Worm (Caenorhabditis elegans): ENCODE measurements around the gene F56B3.11.
"Not testable (repeated sequence)": the region's sequence is repeated elsewhere in the genome, so short reads cannot be mapped to it uniquely, and the experiment has no call there.

F56B3.11 gene

DNA sequence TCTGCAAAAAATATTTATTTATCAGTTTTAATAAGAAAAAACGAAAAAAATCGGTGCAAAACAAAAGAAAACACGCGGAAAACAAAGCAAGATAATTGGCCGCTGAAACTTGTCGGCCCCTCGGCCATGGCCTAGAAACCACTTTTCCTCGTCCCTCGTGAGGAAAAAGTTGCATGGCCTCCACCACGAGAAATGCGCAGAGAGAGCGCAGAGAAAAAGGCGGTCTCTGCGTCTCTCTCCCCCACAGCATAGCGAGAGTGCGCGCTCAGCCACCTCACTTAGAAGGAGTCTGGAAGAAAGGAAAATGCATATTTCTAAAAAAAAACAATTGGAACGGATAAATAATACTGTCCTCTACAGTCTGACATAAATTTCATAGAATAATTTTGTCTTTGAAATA is 17.0 kb upstream of the F56B3.11 start:
- TF ChIP-seq hmg-1.1 (GFP tag; IDR thresholded peaks at IDR 0.05) = peak; percentile 85
- peak; percentile 58; the same call in 1 of the 2 replicates for TF ChIP-seq arid-1 (GFP tag; conservative IDR thresholded peaks at IDR 0.05)
- TF ChIP-seq unc-130 (GFP tag; optimal IDR thresholded peaks at IDR 0.05) = peak; percentile 0
- peak; percentile 3 for TF ChIP-seq rbr-2 (tag; optimal IDR thresholded peaks at IDR 0.05)
- peak; percentile 63 for TF ChIP-seq egl-43 (GFP tag; IDR thresholded peaks at IDR 0.05)
- peak; percentile 32; the same call in 1 of the 2 replicates for TF ChIP-seq Y48G9A.11 (GFP tag; IDR thresholded peaks at IDR 0.05)
- TF ChIP-seq set-16 (GFP tag; IDR thresholded peaks at IDR 0.05) = peak; percentile 76
- TF ChIP-seq dmd-6 (GFP tag; IDR thresholded peaks at IDR 0.05) = peak; percentile 61
- peak; percentile 64; the same call in 1 of the 2 replicates for TF ChIP-seq T26A8.4 (GFP tag; IDR thresholded peaks at IDR 0.05)
- peak; percentile 37; the same call in 1 of the 2 replicates for TF ChIP-seq pha-4 (GFP tag; IDR thresholded peaks at IDR 0.05)
- TF ChIP-seq pha-4 (tag; optimal IDR thresholded peaks at IDR 0.05) = not testable (repeated sequence)
- peak; percentile 42; the same call in 1 of the 2 replicates for TF ChIP-seq vab-7 (GFP tag; IDR thresholded peaks at IDR 0.05)
- 0 out of 2 replicates have a peak, but pooled peaks have one; percentile 42 for TF ChIP-seq mdt-29 (GFP tag; IDR thresholded peaks at IDR 0.05)
- peak; percentile 88 for TF ChIP-seq lin-38 (GFP tag; IDR thresholded peaks at IDR 0.05)
- 0 out of 2 replicates have a peak, but pooled peaks have one; percentile 40 for TF ChIP-seq madf-9 (GFP tag; conservative IDR thresholded peaks at IDR 0.05)
- TF ChIP-seq mes-2 (tag; optimal IDR thresholded peaks at IDR 0.05; ENCODE audit: poor library complexity, severe bottlenecking) = peak; percentile 84
- TF ChIP-seq ceh-20 (GFP tag; IDR thresholded peaks at IDR 0.05) = 0 out of 2 replicates have a peak, but pooled peaks have one; percentile 15
- peak; percentile 8 for TF ChIP-seq hlh-11 (tag; optimal IDR thresholded peaks at IDR 0.05)

DNA sequence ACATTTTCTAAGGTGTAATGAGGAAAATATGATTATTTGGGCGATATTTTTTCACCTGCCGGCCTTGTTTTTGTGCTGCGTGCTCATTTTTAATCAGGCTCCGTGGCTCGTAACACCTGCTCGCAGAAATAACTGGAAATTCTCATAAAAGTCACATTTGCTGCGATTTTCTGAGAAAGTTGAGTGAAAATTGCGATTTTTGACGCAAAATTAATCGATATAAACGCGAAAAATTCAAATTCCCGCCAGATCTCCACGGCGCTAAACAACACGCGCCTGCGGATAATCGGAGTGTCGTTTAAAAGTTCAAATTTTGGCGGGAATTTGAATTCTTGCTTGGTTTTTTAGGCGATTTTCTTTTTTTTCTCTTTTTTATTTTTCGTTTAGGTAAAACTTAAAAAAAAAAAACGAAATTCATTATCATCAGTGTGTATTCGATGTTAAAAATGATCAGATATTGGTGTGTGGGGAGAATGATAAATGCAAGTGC is 10.7 kb upstream of the F56B3.11 start, which contains the start of gene Y55F3BL.6:
TSS of gene Y55F3BL.6 (minus strand) at position 51 of the 490 bp plus-strand sequence.
- TF ChIP-seq ZK546.5 (tag; optimal IDR thresholded peaks at IDR 0.05) (no peak), lim-7 (GFP tag; IDR thresholded peaks at IDR 0.05) (no peak), ztf-11 (tag; optimal IDR thresholded peaks at IDR 0.05) (no peak), set-16 (GFP tag; IDR thresholded peaks at IDR 0.05) (no peak), nhr-48 (tag; optimal IDR thresholded peaks at IDR 0.05) (no peak), pqm-1 (tag; optimal IDR thresholded peaks at IDR 0.05) (no peak), T20F7.1 (GFP tag; optimal IDR thresholded peaks at IDR 0.05) (peak; percentile 21), duxl-1 (tag; optimal IDR thresholded peaks at IDR 0.05; ENCODE audit: poor library complexity) (no peak), Y48G9A.11 (GFP tag; IDR thresholded peaks at IDR 0.05) (peak; percentile 96), lin-38 (GFP tag; IDR thresholded peaks at IDR 0.05) (peak; percentile 17; the same call in 1 of the 2 replicates)

DNA sequence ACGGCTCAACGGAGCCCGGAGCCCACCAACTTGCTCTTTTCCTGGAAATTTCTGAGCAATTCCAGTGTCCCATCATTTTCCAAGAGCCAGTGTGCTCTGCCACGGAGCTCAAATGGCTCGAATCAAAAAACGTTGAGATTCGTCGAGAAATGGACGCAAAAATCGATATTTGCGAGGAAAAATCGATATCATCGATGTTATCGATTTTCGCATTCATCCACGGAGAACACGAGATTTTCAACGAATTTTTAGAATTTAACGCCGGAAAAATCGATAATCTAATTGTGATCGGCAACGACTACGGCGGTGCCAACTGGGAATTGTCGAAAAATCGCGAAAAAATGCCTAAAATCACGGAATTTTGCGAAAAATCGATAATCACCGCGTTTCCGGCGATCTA is 9.3 kb upstream of the F56B3.11 start:
- TF ChIP-seq nhr-11 (tag; optimal IDR thresholded peaks at IDR 0.05) = no peak
- peak in 1 of 2 experiments; percentile 82 for TF ChIP-seq unc-62 (GFP tag; optimal IDR thresholded peaks at IDR 0.05 in 1 of 2)
- TF ChIP-seq unc-62 (tag; optimal IDR thresholded peaks at IDR 0.05) = no peak
- peak; percentile 89 for TF ChIP-seq ceh-28 (tag; optimal IDR thresholded peaks at IDR 0.05)

DNA sequence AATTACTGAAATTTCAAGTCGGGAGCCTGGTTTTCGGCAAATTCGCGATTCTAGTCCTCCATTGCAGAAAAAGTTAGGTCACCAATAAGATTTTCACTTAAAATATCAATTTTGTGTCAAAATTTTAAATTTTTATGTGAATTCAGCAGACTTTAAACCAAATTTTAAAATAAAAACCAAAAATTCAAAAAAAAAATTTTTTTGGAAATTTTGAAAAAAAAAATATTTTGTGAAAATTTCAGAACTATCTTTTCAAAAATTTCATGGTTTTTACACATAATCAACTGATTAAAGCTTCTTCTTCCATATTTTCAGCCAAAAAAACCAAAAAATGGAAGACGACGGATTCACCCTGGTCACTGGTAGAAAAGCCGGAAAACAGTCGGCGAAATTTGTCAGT is 8.4 kb upstream of the F56B3.11 start, which contains the start of gene Y55F3BL.4:
TSS of gene Y55F3BL.4 (plus strand) at position 301 of the 400 bp plus-strand sequence.
- TF ChIP-seq pqm-1 (tag; optimal IDR thresholded peaks at IDR 0.05) (no peak), nhr-10 (tag; optimal IDR thresholded peaks at IDR 0.05) (no peak), unc-62 (GFP tag; optimal IDR thresholded peaks at IDR 0.05 in 1 of 2) (peak in 1 of 2 experiments; percentile 36), unc-62 (tag; optimal IDR thresholded peaks at IDR 0.05) (no peak), ZK337.2 (GFP tag; IDR thresholded peaks at IDR 0.05) (no peak)

DNA sequence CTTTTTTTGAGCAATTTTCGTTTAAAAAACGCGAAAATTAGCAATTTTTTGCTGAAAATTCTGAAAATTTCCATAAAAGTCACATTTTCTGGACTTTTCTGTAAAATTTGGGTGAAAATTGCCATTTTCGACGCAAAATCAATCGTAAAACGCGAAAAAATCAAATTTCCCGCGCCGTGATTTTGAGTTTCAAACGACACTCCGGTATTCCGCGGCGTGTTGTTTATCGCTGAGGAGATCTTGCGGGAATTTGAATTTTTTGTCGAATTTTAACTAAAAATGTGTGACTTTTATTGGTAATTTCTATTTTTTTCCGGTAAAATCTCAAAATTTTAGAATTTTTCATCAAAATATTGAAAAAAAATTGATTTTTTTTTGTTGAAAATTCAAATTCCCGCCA is 4.8 kb upstream of the F56B3.11 start:
- TF ChIP-seq nhr-11 (tag; optimal IDR thresholded peaks at IDR 0.05) (no peak), aha-1 (tag) (peak; percentile 81), Y48G9A.11 (GFP tag; IDR thresholded peaks at IDR 0.05) (0 out of 2 replicates have a peak, but pooled peaks have one; percentile 51)
